Worm (Caenorhabditis elegans) whole organism, mixed stage, embryonic: Measurements from ENCODE around the gene K06A1.2.

Source experiments
- M03D4.4 ChIP-seq: sonication (generic microtip); optimal IDR thresholded peaks from 2 replicates; lab custom pipeline; 2017; ENCODE audit warnings: mild to moderate bottlenecking, missing genetic modification characterization, missing compliant biosample characterization
- ceh-39 ChIP-seq: fragments of 150-350 bp; optimal IDR thresholded peaks from 2 replicates; lab custom pipeline; 2014; ENCODE audit warnings: missing biosample characterization, missing genetic modification characterization
- ces-1 ChIP-seq: fragments of 150-350 bp; optimal IDR thresholded peaks from 2 replicates; lab custom pipeline; 2014; ENCODE audit warnings: missing biosample characterization, missing genetic modification reagents, missing genetic modification characterization
- elt-1 ChIP-seq: sonication (generic microtip); optimal IDR thresholded peaks from 2 replicates; lab custom pipeline; 2017; ENCODE audit warnings: missing genetic modification characterization, mild to moderate bottlenecking, missing compliant biosample characterization, antibody characterized with exemption, moderate library complexity, borderline replicate concordance; ENCODE audit not compliant: insufficient read depth
- elt-3 ChIP-seq: fragments of 150-350 bp; optimal IDR thresholded peaks from 2 replicates; lab custom pipeline; 2014; ENCODE audit warnings: missing biosample characterization, missing genetic modification characterization
- nhr-237 ChIP-seq: fragments of 150-350 bp; optimal IDR thresholded peaks from 2 replicates; lab custom pipeline; 2014; ENCODE audit warnings: missing biosample characterization, missing genetic modification characterization
- nhr-28 ChIP-seq: fragments of 150-350 bp; optimal IDR thresholded peaks from 2 replicates; lab custom pipeline; 2014; ENCODE audit warnings: missing biosample characterization, missing genetic modification characterization
- nhr-76 ChIP-seq: sonication (generic microtip); optimal IDR thresholded peaks from 2 replicates; lab custom pipeline; 2017; ENCODE audit warnings: missing biosample characterization, missing genetic modification characterization
- pha-4 ChIP-seq: fragments of 150-350 bp; optimal IDR thresholded peaks from 2 replicates; lab custom pipeline; 2018; ENCODE audit warnings: missing biosample characterization, missing genetic modification reagents, missing genetic modification characterization
- sem-2 ChIP-seq: fragments of 200-800 bp; sonication (Bioruptor generic); optimal IDR thresholded peaks from 2 replicates; lab custom pipeline; 2018; ENCODE audit warnings: mild to moderate bottlenecking, missing genetic modification characterization, missing compliant biosample characterization
- unc-39 ChIP-seq: fragments of 150-350 bp; optimal IDR thresholded peaks from 2 replicates; lab custom pipeline; 2014; ENCODE audit warnings: missing biosample characterization, missing genetic modification characterization
- unc-62 ChIP-seq: fragments of 150-350 bp; optimal IDR thresholded peaks from 2 replicates; lab custom pipeline; 2014; ENCODE audit warnings: missing biosample characterization, missing genetic modification reagents, missing genetic modification characterization

ce11 chrII:6449656-6450055, 5.8 kb downstream of the K06A1.2 start, which contains the start of gene nhr-22:
- no peak for TF ChIP-seq nhr-237
- no peak for TF ChIP-seq unc-39 (tag; lab: Kevin White, UChicago)
- no peak for TF ChIP-seq M03D4.4
- TF ChIP-seq nhr-28 (tag; lab: Kevin White, UChicago), result no peak
- TF ChIP-seq sem-2 (GFP tag; lab: Kevin White, UChicago), result no peak
- TF ChIP-seq pha-4 (tag; lab: Kevin White, UChicago), result no peak
- TF ChIP-seq unc-62 (GFP tag; lab: Kevin White, UChicago), result no peak
- TF ChIP-seq nhr-76 (tag; lab: Kevin White, UChicago), result no peak
- TF ChIP-seq ces-1, result no peak
- TF ChIP-seq elt-1 (tag; lab: Kevin White, UChicago), result no peak
- no peak for TF ChIP-seq elt-3 (tag; lab: Kevin White, UChicago)
- no peak for TF ChIP-seq ceh-39
